Worm (Caenorhabditis elegans): ENCODE results near the gene C18D4.3.

The C18D4.3 gene

DNA sequence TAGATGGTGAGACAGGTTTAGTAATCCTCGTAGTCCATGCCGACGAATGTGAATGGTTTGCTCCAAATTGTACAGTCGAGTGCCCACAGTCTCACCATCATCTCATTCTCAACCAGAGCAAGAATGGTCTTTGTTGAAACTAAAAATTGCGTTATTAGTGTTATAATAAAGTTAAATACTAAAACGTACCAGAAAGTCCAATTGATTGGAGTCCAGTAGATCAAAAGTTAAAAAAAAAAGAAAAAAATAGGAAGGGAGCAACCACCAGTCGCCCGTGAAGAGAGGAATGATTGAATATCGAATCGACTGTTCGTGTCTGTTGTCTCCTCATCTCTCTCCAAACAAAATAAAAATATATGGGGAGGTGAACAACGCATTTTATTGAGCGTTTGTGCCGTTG, 2.1 kb downstream of the C18D4.3 start, which contains the start of gene C18D4.12:
C18D4.12 (minus strand) TSS at position 101 of the 400 bp plus-strand sequence.
- TF ChIP-seq unc-62 (GFP tag; optimal IDR thresholded peaks at IDR 0.05): no peak

DNA sequence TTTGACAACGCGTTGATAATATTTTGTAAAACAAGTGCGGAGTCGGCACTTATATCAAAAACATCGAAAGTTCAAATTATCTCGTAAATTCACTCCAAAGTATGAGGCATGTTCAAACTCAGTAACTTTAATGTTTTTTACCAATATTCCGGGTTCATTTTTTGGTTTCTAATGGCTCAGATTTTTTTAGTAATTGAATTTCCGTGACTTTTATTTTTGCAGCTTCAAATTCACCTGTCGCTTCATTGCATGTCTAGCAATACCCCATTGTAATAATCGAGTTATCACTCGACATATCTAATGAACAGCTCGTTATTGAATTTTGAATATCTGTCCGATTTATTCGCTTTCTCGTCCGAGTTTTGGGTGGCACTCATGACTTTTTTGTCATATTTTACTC, 4.9 kb downstream of the C18D4.3 start, which contains the start of gene srz-90:
srz-90 (plus strand) TSS at position 301 of the 400 bp plus-strand sequence.
- no peak for TF ChIP-seq unc-62 (GFP tag; optimal IDR thresholded peaks at IDR 0.05)

DNA sequence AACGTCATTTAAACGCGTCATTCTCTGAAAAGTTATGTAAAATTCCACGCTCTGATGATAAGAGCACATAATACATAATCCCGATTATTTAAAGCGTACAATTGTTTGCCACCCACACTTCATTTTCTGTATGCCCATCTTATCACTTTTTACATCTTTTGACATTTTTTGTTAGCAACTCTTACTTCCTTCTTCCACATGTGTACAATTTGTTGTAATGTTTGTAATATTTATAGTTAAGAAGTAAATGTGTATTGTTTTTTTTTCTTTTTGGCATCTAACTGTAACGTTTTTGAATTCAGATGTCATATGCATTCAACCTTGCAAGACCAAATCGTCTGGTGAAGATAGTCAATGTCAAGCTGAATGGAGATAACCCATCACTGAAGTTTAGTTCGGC, 11.9 kb downstream of the C18D4.3 start, which contains the start of gene fbxa-136:
fbxa-136 (plus strand) TSS at position 301 of the 400 bp plus-strand sequence.
- TF ChIP-seq unc-62 (GFP tag; optimal IDR thresholded peaks at IDR 0.05): no peak

DNA sequence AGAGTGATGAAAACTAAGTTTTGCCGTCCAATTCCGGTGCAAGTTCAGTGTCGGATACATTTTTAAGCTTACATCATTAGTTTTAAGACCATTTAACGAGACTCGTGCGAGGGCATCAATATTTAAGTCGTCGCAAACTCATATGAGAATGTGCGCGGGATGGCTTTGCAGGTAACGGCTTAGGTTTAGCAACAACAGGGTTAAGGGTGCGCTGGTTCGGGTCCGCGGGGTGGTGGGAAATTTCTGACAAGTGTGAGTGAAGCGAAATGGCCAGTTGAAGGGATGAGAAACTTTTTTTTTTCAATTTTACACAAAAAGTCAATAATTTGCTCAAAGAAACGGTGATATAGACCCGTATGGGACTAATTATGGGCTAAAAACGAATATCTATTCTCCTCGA, 18.8 kb downstream of the C18D4.3 start:
- TF ChIP-seq unc-62 (GFP tag; optimal IDR thresholded peaks at IDR 0.05): no peak

DNA sequence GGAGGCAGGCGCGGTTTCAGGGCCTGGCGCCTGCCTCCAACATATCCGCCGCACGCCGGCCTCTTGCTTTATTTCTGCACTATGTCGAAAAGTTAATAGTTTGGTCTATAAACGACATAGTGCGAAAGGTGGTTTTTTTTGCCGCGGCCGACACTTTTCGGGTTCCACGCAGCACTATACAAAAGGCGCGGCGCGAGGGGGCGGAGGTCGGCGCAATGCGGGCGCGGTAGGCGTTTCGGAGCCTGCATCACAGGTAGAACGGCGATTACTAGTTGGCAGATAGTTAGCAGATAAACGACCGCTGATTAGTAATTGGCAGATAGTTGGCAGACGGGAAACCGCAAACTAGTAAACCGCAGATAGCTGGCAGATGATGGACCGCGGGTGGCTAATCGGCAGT, 19.8 kb downstream of the C18D4.3 start:
- no peak for TF ChIP-seq unc-62 (GFP tag; optimal IDR thresholded peaks at IDR 0.05)

DNA sequence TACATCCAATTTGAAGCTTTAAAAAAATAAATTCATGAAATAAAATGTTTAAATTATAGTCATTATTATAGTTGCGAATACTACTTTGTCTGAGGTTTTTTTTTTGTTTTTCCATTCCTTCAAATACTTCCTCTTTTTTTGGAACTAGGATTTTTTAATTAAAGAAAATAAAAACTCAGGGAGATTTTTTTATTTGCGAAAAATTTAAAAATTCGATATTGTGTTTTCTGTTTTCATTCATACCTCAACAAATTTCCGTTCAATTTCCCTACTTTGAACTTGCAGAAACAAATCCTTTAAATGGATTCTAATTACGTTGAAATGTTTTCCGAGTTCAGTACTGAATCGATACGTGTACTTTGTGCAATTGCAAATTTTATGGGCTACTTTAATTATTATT, 24.1 kb downstream of the C18D4.3 start, which contains the start of gene srw-32:
srw-32 (plus strand) TSS at position 301 of the 400 bp plus-strand sequence.
- no peak for TF ChIP-seq unc-62 (GFP tag; optimal IDR thresholded peaks at IDR 0.05)

DNA sequence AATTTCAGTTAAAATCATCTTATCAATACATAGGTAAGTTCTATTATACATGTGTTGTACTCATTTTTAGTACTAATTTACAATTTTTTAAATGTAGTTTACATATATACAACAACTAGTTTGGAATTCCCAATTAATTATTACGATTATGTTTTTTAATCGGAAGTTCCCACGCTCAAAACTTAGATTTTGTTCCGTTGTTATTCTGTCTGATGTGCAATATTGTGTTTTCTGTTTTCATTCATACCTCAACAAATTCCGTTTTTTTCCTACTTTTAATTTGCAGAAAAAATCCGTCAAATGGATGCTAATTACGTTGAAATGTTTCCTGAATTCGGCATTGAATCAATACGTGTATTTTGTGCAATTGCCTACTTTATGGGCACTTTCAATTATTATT, 26.3 kb downstream of the C18D4.3 start, which contains the start of gene srw-31:
srw-31 (plus strand) TSS at position 301 of the 400 bp plus-strand sequence.
- no peak for TF ChIP-seq unc-62 (GFP tag; optimal IDR thresholded peaks at IDR 0.05)

DNA sequence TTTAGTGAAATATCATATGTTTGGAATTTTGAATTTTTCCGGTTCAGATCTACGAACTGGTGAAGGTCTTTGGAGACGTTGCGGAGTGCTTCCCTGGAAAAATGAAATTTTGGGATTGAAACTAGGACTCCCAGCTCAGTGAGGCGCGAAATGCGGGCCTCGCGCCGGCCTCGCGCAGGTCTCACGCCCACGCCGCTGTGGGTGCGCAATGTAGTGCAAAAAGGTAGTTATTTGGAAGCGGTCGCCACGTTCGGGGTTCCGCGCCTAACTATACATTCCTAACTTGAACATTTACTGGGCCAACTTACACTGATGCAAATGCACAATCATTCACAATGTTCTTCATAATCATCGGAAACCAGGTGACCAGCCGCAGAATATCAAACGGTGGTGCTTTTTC, 32.5 kb downstream of the C18D4.3 start:
- TF ChIP-seq unc-62 (GFP tag; optimal IDR thresholded peaks at IDR 0.05): no peak

DNA sequence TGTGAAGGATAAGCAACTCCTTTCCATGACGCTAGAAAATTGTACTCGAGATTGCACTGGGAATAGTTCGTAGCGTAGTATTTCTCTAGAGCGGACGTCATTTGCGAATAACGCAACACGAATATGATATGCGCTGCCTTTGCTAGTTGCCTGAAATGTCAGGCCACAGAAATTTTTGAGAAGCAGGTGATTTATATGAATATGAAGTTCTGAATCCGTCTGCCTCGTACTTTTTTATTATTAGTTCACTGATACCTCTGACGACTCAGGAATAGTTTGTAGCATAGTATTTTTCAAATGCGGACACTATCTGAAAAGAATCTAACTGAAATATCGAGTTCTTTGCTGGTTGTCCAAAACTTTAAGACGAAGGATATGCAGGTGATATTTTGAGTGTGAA, 36.5 kb downstream of the C18D4.3 start, which contains the start of gene srh-118:
srh-118 (minus strand) TSS at position 101 of the 400 bp plus-strand sequence.
- TF ChIP-seq unc-62 (GFP tag; optimal IDR thresholded peaks at IDR 0.05): no peak

DNA sequence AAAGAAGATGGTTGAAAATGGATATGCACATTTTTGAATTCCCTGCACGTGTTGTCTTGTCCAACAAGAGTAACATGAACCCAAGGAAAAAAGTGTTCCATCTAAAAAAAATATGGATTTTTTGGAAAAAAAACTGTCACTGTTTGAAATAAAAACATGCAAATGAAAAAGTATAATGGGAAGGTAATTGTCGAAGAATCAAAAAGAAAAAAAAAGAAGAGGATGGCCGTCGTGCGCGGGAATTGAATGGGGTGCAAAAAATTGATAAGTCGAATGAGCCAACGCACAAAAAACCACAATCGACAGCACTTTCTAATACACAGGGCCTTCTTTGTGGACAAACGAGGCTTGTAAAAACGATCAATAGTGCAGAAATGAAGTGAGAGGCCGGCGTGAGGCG, 38.9 kb downstream of the C18D4.3 start, which contains the start of gene fbxa-102:
fbxa-102 (minus strand) TSS at position 101 of the 400 bp plus-strand sequence.
- TF ChIP-seq unc-62 (GFP tag; optimal IDR thresholded peaks at IDR 0.05): no peak

DNA sequence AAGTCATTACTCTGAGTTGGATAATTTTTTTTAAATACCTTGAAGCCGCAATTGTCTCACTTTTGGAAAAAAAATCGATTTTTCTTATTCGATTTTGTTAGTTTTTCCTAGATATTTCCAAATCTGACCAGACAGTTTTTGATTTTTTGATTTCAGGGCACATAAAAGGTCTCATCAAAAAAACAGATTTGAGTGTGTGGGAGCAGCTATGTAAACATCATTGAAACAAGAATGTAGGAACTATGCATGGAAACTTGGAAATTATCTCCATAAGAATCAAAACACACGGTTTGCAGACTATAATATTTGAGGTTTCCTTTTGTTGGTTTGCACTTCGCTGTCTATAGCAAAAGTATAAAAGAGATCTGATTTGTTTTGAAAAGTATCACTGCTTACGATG, 46.6 kb downstream of the C18D4.3 start, which contains the start of gene scl-24:
scl-24 (plus strand) TSS at position 301 of the 400 bp plus-strand sequence.
- no peak for TF ChIP-seq unc-62 (GFP tag; optimal IDR thresholded peaks at IDR 0.05)

DNA sequence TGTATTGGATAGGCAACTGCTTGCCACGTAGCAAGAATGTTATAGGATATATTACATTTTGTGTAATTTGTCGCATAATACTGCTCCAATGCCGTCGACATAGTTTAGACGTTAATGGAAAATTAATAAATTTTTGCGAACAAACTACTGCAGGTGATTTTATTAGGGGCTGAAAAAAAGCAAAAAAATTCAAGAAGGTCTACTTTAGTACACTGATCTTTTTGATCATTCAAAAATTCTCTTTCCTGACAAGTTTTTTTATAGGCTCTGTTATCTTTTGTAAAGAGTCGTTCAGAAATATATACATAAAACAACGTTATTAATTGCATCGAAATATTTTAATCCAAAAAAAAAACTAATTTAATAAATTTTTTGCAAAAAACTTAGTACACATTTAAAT, 47.5 kb downstream of the C18D4.3 start, which contains the start of gene srh-111:
srh-111 (minus strand) TSS at position 101 of the 400 bp plus-strand sequence.
- TF ChIP-seq unc-62 (GFP tag; optimal IDR thresholded peaks at IDR 0.05): no peak

Data from whole organism, dauer.